Fruit fly (Drosophila melanogaster) ovary, adult (tissue): ENCODE measurements around the gene CG7378.

ENCODE experiments used
- CG17801 ChIP-seq: fragments of 200-800 bp; optimal IDR thresholded peaks from 2 replicates; lab custom pipeline; 2019; ENCODE audit warnings: missing biosample characterization, mild to moderate bottlenecking, missing genetic modification characterization, moderate library complexity; ENCODE audit not compliant: partially characterized antibody

The CG7378 gene

DNA sequence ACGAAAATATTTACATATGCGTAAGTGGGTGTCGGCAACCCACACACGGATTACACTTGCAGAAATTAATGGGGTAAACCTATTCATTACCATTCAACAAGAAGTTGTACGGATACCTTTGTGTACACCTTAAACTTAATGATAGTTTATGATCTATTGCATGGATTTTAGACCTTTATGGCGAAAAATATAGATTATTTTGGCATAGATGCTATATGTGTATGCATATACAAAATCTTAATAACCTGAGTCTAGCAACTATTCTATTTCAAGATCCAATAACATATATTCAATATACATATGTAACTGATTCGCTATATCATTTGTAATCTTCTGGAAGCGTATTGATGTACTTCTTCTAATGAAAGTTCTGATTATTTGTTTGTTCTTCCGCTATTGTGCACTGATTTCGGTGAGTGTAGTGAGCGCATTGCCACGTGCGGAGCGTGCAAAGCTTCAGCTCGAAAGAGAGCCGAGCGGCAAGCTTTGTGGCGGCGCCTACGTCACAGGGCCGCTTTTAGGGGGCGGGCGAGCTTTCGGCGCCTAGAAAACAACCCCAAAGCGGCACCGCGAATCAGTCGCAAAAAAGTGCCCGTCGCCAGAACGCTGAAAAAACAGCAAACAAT, at the start of gene CG7378:
Gene CG7378, plus strand, starts transcription at position 576 of the 626 bp plus-strand sequence.
- TF ChIP-seq CG17801 (GFP tag; lab: Kevin White, UChicago), result no peak

DNA sequence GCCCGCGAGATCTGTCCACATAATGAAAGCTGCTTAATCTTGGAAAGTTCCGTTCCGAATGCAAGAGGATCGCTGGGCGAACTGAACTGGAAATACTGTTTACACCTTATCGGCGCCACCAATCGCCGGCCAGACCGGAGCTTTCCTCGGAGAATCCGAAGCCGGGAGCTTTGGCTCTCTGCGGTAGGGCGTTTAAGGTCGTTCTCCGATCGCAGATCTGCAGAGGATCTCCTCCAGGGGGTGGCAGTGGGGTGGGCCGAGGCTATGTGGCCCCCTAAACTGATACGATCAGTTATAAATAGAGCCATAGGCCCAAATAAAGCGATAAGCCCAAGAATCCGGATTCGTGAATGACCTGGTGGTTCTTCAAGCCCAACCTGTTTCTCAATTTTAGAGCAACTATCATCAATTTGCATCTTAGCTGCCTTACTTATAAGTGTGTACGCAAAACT, 42.8 kb upstream of the CG7378 start, which contains the start of gene CG7322:
Gene CG7322, minus strand, starts transcription at position 402 of the 452 bp plus-strand sequence.
- TF ChIP-seq CG17801 (GFP tag; lab: Kevin White, UChicago), result no peak

DNA sequence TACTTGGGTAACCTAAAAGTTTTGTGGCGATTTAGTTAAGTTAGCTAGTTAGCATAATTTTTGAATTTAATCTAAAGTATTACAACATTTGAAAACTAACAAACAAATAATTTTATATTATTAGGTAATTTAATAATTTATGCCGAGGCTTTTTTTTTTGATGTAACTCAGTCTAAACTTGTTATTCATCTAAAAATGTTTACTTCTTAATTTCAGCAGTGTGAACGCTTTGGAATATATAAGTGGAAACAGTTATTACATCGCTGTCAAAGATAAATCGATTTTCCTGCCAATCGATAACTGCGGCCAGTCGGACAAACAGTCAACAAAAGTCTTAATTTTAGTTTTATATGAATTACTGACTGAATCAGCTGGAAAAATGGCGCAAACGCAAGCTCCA, 42.3 kb upstream of the CG7378 start, which contains the start of gene Usp39:
Gene Usp39, plus strand, starts transcription at position 288 of the 400 bp plus-strand sequence.
- TF ChIP-seq CG17801 (GFP tag; lab: Kevin White, UChicago), result no peak

DNA sequence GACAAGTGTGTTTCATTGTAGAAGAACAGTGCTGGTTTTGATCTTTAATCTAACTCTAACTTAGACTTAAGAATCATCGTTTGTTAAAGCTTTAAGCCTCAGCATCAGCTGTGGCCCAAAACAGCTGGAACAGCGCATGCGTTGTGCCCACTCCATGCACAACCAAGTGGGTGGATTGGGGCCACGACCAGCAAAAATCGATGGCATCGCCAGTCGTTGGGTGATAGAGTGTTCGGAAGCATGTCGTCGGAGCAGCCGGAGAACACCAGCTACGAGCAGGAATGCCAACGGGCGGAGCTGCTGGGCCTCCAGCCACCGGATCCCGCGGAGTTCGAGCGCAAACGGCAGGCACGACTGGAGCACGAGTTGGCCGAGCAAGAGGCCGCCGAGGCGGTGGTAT, 40.1 kb upstream of the CG7378 start, which contains the start of gene CG32544:
Gene CG32544, plus strand, starts transcription at position 211 of the 400 bp plus-strand sequence.
- TF ChIP-seq CG17801 (GFP tag; lab: Kevin White, UChicago), result no peak

DNA sequence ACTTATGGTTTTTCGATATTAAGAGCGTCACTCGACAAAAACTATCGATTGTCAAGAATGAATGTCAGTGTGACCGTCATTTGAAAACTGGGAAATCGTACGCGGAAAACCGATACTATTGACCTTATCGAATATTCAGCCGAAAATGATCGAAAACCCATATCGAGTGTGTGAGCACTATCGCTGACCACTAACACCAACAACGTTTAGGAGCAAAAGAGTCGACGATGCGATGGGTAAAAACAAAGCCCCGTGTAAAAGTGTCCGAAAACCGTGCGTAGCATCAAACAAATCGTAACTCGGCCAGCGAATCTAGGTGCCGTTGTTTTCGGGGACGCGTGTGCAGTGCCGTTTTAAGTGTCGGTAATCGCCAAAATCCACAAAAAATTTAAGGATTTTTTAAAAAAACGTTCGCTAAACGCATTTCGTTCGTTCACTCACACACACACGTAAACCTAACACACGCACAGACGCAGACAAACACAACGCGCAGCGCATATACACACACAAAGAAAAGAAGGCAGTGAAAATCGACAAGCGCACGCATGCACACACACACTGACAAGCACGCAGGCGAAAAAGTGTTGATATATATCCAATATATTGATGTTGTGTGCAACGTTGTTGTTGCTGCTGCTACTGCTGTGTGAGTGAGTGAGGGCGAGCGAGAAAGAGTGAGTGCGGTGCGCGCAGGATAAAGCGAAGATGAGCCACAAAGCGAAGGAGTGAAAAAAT, 36.3 kb upstream of the CG7378 start, which contains the start of the genes CG7326 and Dora:
Gene CG7326, minus strand, starts transcription at position 29 of the 735 bp plus-strand sequence.
Gene Dora, plus strand, starts transcription at position 203 of the 735 bp plus-strand sequence.
- peak; percentile 56 for TF ChIP-seq CG17801 (GFP tag; lab: Kevin White, UChicago)

DNA sequence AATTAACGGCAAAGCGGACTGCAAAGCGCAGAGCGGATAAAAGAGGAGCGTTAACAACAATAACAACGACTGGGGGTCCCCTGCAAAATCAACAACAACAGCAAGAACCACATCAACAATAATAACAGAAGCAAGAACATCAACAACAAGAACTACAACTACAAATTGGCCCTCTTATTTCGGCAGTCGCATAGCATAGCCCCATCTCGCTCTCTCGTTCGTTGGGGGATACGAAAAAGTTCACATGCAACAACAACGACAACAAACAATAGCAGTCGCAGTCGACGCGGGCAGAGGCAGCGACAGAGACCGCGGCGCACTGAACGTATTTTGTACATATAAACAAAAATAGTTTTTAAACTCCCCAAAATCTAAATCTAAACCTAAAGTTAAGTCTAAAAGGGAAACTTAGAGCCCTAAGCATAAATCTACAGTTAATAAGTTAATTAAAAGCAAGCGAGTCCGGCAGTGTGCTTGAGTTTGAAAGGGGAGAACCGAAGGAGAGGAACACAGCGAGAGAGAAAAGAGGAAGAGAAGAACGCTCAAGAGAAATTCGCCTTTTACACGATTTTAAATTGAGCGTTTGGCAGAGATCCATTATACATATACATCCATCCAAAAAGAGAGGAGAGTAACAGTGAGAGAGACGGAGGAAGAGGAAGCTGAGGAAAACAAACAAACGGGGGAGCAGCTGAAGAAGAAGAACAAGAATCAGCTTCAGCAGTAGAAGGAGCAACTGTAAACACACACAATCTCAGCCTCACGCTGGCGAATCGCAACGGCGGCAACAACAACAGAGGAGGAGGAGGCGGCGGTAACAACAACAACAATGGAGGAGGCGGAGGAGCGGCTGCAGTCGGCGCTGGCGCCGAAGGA, 35.5 kb upstream of the CG7378 start:
- no peak for TF ChIP-seq CG17801 (GFP tag; lab: Kevin White, UChicago)

DNA sequence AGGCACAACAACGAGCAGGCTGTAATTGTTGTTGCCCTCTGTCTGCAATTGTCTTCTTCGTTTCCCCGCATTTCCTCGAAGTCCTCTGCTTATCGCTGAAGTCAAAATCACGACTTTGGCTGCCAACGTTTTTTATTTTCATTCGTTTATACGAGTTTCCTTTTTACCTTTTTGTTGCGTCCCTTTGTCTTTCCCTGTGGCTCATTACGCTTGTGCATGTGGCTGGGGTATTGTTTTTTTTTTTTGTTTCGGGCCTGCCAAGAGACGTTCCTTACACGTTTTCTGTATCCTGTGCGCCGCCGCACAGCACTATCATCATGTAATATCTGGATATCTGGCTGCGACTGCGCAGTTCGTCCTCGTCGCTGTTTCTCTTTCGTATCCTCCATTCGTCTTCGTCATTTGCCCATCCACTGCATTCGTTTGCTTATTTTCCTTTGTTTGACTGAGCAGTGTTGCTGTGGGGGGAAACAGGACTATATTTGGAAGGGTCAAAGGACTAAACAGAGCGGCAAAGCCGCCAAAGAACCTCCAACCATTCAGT, 33.8 kb upstream of the CG7378 start:
- no peak for TF ChIP-seq CG17801 (GFP tag; lab: Kevin White, UChicago)

DNA sequence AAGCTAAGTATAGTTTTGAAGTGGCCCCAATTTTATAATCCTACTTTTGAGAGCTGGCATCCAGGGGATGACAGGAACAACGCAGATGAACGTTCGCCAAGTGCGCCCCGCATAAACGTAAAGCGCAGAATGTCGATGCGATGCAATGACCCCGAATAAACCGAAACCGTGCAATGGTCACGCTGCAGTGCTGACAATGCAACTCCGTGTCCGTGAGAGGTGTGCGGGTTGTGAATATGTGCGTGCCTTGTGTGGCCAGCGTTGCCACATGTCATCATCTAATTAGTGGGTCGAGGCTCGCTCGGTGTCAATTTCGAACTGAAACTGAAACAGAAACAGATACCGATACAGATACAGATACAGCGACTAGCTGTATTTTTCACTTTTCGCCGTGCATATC, 32.1 kb upstream of the CG7378 start:
- no peak for TF ChIP-seq CG17801 (GFP tag; lab: Kevin White, UChicago)

DNA sequence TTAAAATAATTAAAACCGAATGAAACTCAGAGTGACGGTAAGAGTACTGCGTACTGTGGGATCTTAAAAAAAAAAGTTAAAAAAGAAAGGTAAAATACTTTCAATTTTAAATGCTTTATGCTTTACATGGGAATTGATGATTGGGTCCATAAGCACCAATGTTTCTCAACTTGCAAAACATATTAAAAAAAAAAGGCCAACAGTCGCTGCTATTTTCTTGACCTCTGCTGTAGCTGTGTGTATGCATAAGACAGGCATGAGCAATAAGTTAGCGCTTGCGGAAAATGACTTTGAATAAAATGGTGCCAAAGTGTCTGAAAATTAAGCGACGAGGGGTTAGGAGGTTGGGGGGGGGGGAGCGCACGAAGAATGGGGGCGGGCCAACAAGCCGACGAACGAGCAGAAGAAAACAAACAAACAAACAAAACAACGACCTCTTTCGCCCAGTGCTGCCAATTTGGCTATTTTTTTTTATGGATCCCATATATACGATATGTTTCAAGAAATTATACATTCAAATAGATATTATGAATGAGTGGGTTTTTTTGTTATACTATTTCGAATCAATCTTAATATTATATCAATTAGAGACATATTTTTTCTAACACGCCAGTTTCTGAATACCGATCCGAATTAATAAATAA, 30.6 kb upstream of the CG7378 start:
- TF ChIP-seq CG17801 (GFP tag; lab: Kevin White, UChicago), result no peak

DNA sequence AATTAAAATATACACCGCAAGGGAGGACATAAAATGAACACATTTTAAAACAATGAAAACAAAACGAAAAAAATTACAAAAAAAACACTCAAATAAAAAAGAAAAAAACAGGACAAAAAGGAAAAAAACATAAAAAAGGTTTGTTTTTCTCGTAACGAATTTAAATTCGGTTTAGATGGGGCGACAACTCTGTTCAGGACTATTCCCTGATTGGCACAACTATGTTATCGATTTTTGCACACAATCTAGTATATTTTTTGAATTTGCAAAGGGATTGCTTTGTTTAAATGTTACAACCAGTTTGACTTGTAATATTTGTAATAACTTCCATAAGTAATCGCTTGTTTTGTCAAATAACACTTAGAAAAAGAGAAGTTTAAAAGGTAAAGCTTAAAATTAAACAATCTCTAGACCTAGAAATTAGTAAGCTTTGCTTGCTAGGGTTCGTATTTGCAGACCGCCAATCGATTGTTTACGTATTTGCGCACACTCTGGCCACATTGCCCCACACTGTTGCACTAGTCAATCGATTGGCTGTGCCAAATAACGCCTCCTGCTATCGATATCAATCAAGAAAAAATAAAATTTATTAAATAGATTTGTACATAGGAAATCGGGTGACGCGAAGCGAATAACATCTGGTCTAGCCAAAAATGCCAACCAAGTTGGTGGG, 16.1 kb upstream of the CG7378 start, which contains the start of gene CG7332:
Gene CG7332, plus strand, starts transcription at position 515 of the 673 bp plus-strand sequence.
- TF ChIP-seq CG17801 (GFP tag; lab: Kevin White, UChicago), result no peak

DNA sequence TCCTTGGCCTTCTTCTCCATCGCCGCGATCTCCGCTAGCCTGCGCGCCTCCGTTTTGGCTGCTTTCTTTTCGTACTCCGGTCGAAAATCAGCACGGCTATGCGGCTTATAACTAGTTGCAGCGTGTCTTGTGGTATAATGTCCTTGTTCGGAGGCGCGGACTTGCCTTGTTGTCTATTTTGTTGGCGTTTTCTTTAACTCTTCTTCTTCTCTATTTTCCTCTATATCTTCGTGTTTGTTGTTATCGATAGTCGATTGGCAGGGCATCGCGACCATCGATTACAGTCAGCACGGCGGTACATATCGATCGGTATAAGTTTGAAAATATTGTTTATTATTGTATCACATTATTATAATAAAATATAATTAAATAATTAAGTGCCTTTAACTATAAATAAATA, 6.8 kb upstream of the CG7378 start, which contains the start of gene Flacc:
Gene Flacc, minus strand, starts transcription at position 204 of the 400 bp plus-strand sequence.
- peak; percentile 7 for TF ChIP-seq CG17801 (GFP tag; lab: Kevin White, UChicago)

DNA sequence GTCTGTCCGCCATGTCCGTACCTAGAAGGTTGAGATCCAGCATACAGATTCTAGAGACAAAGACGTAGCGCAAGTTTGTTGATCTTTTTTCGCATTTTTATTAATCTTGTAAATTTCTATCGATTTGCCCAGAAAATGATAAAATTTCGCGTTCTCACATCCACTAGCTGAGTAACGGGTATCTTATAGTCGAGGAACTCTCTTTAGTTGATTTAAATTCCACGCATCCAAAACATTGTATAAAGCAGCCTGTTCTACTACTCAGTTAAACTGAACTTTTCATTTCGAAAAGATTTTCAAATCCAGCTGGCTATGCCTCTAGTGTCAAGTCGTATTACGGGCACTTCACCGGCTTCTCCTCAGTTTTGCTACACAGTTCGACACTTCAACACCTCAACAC, 6.1 kb upstream of the CG7378 start, which contains the start of gene SdhBL:
Gene SdhBL, plus strand, starts transcription at position 301 of the 400 bp plus-strand sequence.
- TF ChIP-seq CG17801 (GFP tag; lab: Kevin White, UChicago), result no peak

DNA sequence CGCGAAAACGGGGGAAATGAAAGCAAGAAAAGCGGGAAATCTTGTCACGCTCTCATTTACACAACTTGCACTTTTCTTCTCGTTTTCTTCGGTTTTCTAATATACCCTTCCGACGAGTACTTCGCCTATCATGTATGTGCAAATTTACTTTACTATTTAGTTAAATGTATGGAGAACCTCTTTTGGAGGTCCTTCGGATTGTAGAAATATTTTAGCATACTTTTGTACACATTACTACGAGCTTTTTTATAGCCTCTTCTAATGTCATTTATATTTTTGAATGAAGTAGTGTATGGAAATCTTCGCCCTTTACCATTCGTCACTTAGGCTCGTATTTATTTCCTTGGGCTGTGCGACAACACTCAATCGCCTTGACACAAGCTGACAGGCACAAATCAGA, 2.9 kb upstream of the CG7378 start:
- no peak for TF ChIP-seq CG17801 (GFP tag; lab: Kevin White, UChicago)
